Worm (Caenorhabditis elegans) whole organism, late embryonic: ENCODE data around the gene F54F2.14.

Experiments
- C38D4.7 ChIP-seq: fragments of 200-800 bp; sonication (Bioruptor generic); optimal IDR thresholded peaks from 2 replicates; lab custom pipeline; 2018; ENCODE audit warnings: mild to moderate bottlenecking, missing genetic modification characterization, moderate library complexity, missing compliant biosample characterization
- K02D7.2 ChIP-seq: sonication (generic microtip); optimal IDR thresholded peaks from 2 replicates; lab custom pipeline; 2017; ENCODE audit warnings: mild to moderate bottlenecking, missing genetic modification characterization, missing compliant biosample characterization
- K09A11.1 ChIP-seq: sonication (generic microtip); optimal IDR thresholded peaks from 2 replicates; lab custom pipeline; 2017; ENCODE audit warnings: antibody characterized with exemption, mild to moderate bottlenecking, missing genetic modification characterization, missing compliant biosample characterization; ENCODE audit not compliant: insufficient read depth
- T23F11.4 ChIP-seq: fragments of 200-800 bp; sonication (Bioruptor generic); optimal IDR thresholded peaks from 2 replicates; lab custom pipeline; 2018; ENCODE audit warnings: mild to moderate bottlenecking, missing genetic modification characterization, missing compliant biosample characterization
- ahr-1 ChIP-seq: sonication (generic microtip); optimal IDR thresholded peaks from 2 replicates; lab custom pipeline; 2016; ENCODE audit warnings: missing genetic modification characterization, missing compliant biosample characterization
- ama-1 ChIP-seq: fragments of 150-350 bp; optimal IDR thresholded peaks from 2 replicates; lab custom pipeline; 2014
- ceh-14 ChIP-seq: sonication (generic microtip); optimal IDR thresholded peaks from 2 replicates; lab custom pipeline; 2016; ENCODE audit warnings: missing genotype, missing genetic modification characterization, missing compliant biosample characterization
- ceh-18 ChIP-seq: sonication (generic microtip); optimal IDR thresholded peaks from 2 replicates; lab custom pipeline; 2016; ENCODE audit warnings: missing genetic modification characterization, missing compliant biosample characterization
- ceh-19 ChIP-seq: fragments of 200-800 bp; sonication (Bioruptor generic); optimal IDR thresholded peaks from 2 replicates; lab custom pipeline; 2018; ENCODE audit warnings: mild to moderate bottlenecking, missing genetic modification characterization, missing compliant biosample characterization
- ceh-22 ChIP-seq: sonication (generic microtip); optimal IDR thresholded peaks from 2 replicates; lab custom pipeline; 2017; ENCODE audit warnings: missing biosample characterization, missing genetic modification characterization
- ceh-24 ChIP-seq: sonication (generic microtip); optimal IDR thresholded peaks from 2 replicates; lab custom pipeline; 2016; ENCODE audit warnings: mild to moderate bottlenecking, missing genetic modification characterization, missing compliant biosample characterization
- ceh-30 ChIP-seq: fragments of 150-350 bp; optimal IDR thresholded peaks from 2 replicates; lab custom pipeline; 2014; ENCODE audit warnings: missing biosample characterization, missing genetic modification characterization
- ceh-34 ChIP-seq: sonication (generic microtip); optimal IDR thresholded peaks from 2 replicates; lab custom pipeline; 2016; ENCODE audit warnings: mild to moderate bottlenecking, missing genetic modification characterization, missing compliant biosample characterization
- ceh-48 ChIP-seq: sonication (generic microtip); optimal IDR thresholded peaks from 2 replicates; lab custom pipeline; 2016; ENCODE audit warnings: missing genetic modification characterization, inconsistent platforms, missing compliant biosample characterization
- ceh-6 ChIP-seq: fragments of 200-800 bp; sonication (Bioruptor generic); optimal IDR thresholded peaks from 2 replicates; lab custom pipeline; 2018; ENCODE audit warnings: mild to moderate bottlenecking, missing genetic modification characterization, missing compliant biosample characterization
- che-1 ChIP-seq: sonication (generic microtip); optimal IDR thresholded peaks from 2 replicates; lab custom pipeline; 2016; ENCODE audit warnings: mild to moderate bottlenecking, missing genetic modification characterization, missing compliant biosample characterization
- dmd-4 ChIP-seq: sonication (generic microtip); optimal IDR thresholded peaks from 2 replicates; lab custom pipeline; 2016; ENCODE audit warnings: borderline replicate concordance, missing genetic modification characterization, missing compliant biosample characterization
- dve-1 ChIP-seq: sonication (generic microtip); optimal IDR thresholded peaks from 2 replicates; lab custom pipeline; 2017; ENCODE audit warnings: antibody characterized with exemption, mild to moderate bottlenecking, missing genetic modification characterization, missing compliant biosample characterization
- elt-2 ChIP-seq: sonication (generic microtip); optimal IDR thresholded peaks from 2 replicates; lab custom pipeline; 2016; ENCODE audit warnings: missing genetic modification reagents, missing genetic modification characterization, missing compliant biosample characterization
- elt-4 ChIP-seq: sonication (generic microtip); optimal IDR thresholded peaks from 2 replicates; lab custom pipeline; 2016; ENCODE audit warnings: missing genetic modification characterization, missing compliant biosample characterization
- ets-4 ChIP-seq: sonication (generic microtip); optimal IDR thresholded peaks from 2 replicates; lab custom pipeline; 2016; ENCODE audit warnings: missing genetic modification characterization, missing compliant biosample characterization
- eyg-1 ChIP-seq: sonication (generic microtip); optimal IDR thresholded peaks from 2 replicates; lab custom pipeline; 2016; ENCODE audit warnings: missing genotype, missing genetic modification characterization, missing compliant biosample characterization
- fax-1 ChIP-seq: sonication (generic microtip); optimal IDR thresholded peaks from 2 replicates; lab custom pipeline; 2016; ENCODE audit warnings: missing genotype, missing genetic modification characterization, missing compliant biosample characterization
- fkh-6 ChIP-seq: sonication (generic microtip); optimal IDR thresholded peaks from 2 replicates; lab custom pipeline; 2016; ENCODE audit warnings: missing genetic modification characterization, missing compliant biosample characterization
- hlh-13 ChIP-seq: fragments of 200-800 bp; sonication (Bioruptor generic); optimal IDR thresholded peaks from 2 replicates; lab custom pipeline; 2018; ENCODE audit warnings: mild to moderate bottlenecking, missing genetic modification characterization, missing compliant biosample characterization
- hlh-15 ChIP-seq: sonication (generic microtip); optimal IDR thresholded peaks from 2 replicates; lab custom pipeline; 2016; ENCODE audit warnings: missing genetic modification characterization, missing compliant biosample characterization
- hlh-30 ChIP-seq: sonication (generic microtip); optimal IDR thresholded peaks from 2 replicates; lab custom pipeline; 2017; ENCODE audit warnings: antibody characterized with exemption, missing genetic modification characterization, missing compliant biosample characterization; ENCODE audit not compliant: insufficient read depth
- hlh-6 ChIP-seq: sonication (generic microtip); optimal IDR thresholded peaks from 2 replicates; lab custom pipeline; 2016; ENCODE audit warnings: missing genotype, missing genetic modification characterization, missing compliant biosample characterization
- lim-6 ChIP-seq: sonication (generic microtip); optimal IDR thresholded peaks from 2 replicates; lab custom pipeline; 2016; ENCODE audit warnings: missing genetic modification characterization, missing compliant biosample characterization
- lin-11 ChIP-seq: fragments of 200-800 bp; sonication (Bioruptor generic); optimal IDR thresholded peaks from 2 replicates; lab custom pipeline; 2018; ENCODE audit warnings: mild to moderate bottlenecking, missing genetic modification characterization, missing compliant biosample characterization
- mec-3 ChIP-seq: sonication (generic microtip); optimal IDR thresholded peaks from 2 replicates; lab custom pipeline; 2016; ENCODE audit warnings: borderline replicate concordance, missing genetic modification characterization, missing compliant biosample characterization
- nfya-1 ChIP-seq: sonication (generic microtip); optimal IDR thresholded peaks from 2 replicates; lab custom pipeline; 2017; ENCODE audit warnings: missing genetic modification characterization, mild to moderate bottlenecking, missing compliant biosample characterization, antibody characterized with exemption, moderate library complexity
- nhr-11 ChIP-seq: fragments of 150-350 bp; optimal IDR thresholded peaks from 2 replicates; lab custom pipeline; 2014; ENCODE audit warnings: missing biosample characterization, missing genetic modification characterization
- npax-4 ChIP-seq: sonication (generic microtip); optimal IDR thresholded peaks from 2 replicates; lab custom pipeline; 2016; ENCODE audit warnings: missing genetic modification characterization, missing compliant biosample characterization
- odd-2 ChIP-seq: sonication (generic microtip); optimal IDR thresholded peaks from 2 replicates; lab custom pipeline; 2017; ENCODE audit warnings: antibody characterized with exemption, mild to moderate bottlenecking, missing genetic modification characterization, missing compliant biosample characterization
- pha-2 ChIP-seq: sonication (generic microtip); optimal IDR thresholded peaks from 2 replicates; lab custom pipeline; 2017; ENCODE audit warnings: mild to moderate bottlenecking, missing genetic modification characterization, missing compliant biosample characterization
- pha-4 ChIP-seq: fragments of 150-350 bp; optimal IDR thresholded peaks from 2 replicates; lab custom pipeline; 2018; ENCODE audit warnings: missing biosample characterization, missing genetic modification reagents, missing genetic modification characterization
- pros-1 ChIP-seq: fragments of 150-350 bp; optimal IDR thresholded peaks from 2 replicates; lab custom pipeline; 2014; ENCODE audit warnings: missing biosample characterization, missing genetic modification reagents, missing genetic modification characterization
- sdc-2 ChIP-seq: sonication (generic microtip); optimal IDR thresholded peaks from 2 replicates; lab custom pipeline; 2016; ENCODE audit warnings: missing genotype, missing genetic modification characterization, missing compliant biosample characterization
- sox-4 ChIP-seq: sonication (generic microtip); optimal IDR thresholded peaks from 2 replicates; lab custom pipeline; 2017; ENCODE audit warnings: mild to moderate bottlenecking, missing genetic modification characterization, inconsistent platforms, missing compliant biosample characterization
- tbx-2 ChIP-seq: sonication (generic microtip); optimal IDR thresholded peaks from 2 replicates; lab custom pipeline; 2016; ENCODE audit warnings: missing genetic modification characterization, missing compliant biosample characterization
- tbx-7 ChIP-seq: sonication (generic microtip); optimal IDR thresholded peaks from 2 replicates; lab custom pipeline; 2016; ENCODE audit warnings: missing genotype, missing genetic modification characterization, missing compliant biosample characterization
- ttx-3 ChIP-seq: sonication (generic microtip); optimal IDR thresholded peaks from 2 replicates; lab custom pipeline; 2016; ENCODE audit warnings: missing genetic modification reagents, missing genetic modification characterization, missing compliant biosample characterization
- unc-3 ChIP-seq, 2 experiments: fragments of 200-800 bp in 1 of 2; sonication (Bioruptor generic) in 1 of 2; sonication (generic microtip) in 1 of 2; conservative IDR thresholded peaks in 1 of 2; optimal IDR thresholded peaks in 1 of 2; 2 replicates each; pipeline versions ENCODE4 v1.3.6 to Lab custom; 2016 to 2022; ENCODE audit warnings: missing compliant biosample characterization in 2 of 2, missing genetic modification characterization in 2 of 2, missing genetic modification reagents in 1 of 2
- unc-55 ChIP-seq: sonication (generic microtip); optimal IDR thresholded peaks from 2 replicates; lab custom pipeline; 2017; ENCODE audit warnings: missing biosample characterization, missing genetic modification reagents, missing genetic modification characterization
- unc-86 ChIP-seq: sonication (generic microtip); optimal IDR thresholded peaks from 2 replicates; lab custom pipeline; 2016; ENCODE audit warnings: missing genetic modification characterization, missing compliant biosample characterization
- ztf-16 ChIP-seq: sonication (generic microtip); optimal IDR thresholded peaks from 2 replicates; lab custom pipeline; 2017; ENCODE audit warnings: missing genetic modification characterization, missing compliant biosample characterization

F54F2.14 gene

ce11 chrIII:8801352-8801863, 10.1 kb downstream of the F54F2.14 start:
- TF ChIP-seq elt-4 (peak; percentile 53), tbx-2 (tag; lab: Kevin White, UChicago) (no peak), unc-3 (GFP tag; conservative IDR thresholded peaks at IDR 0.05; lab: Robert Waterston, UW) (no peak), unc-3 (tag; optimal IDR thresholded peaks at IDR 0.05; lab: Kevin White, UChicago) (no peak)

- peak; percentile 45 for TF ChIP-seq che-1
- TF ChIP-seq C38D4.7, result no peak
- TF ChIP-seq npax-4 (tag; lab: Kevin White, UChicago), result no peak
- no peak for TF ChIP-seq pha-4 (tag; lab: Kevin White, UChicago)
- peak; percentile 98 for TF ChIP-seq nfya-1 (tag; lab: Kevin White, UChicago)
- TF ChIP-seq ceh-34, result peak; percentile 92
- no peak for TF ChIP-seq T23F11.4 (GFP tag; lab: Kevin White, UChicago)
- TF ChIP-seq ceh-24 (tag; lab: Kevin White, UChicago), result no peak
- peak; percentile 29 for TF ChIP-seq unc-86 (tag; lab: Kevin White, UChicago)
- peak; percentile 99 for TF ChIP-seq ceh-18 (tag; lab: Kevin White, UChicago)
- TF ChIP-seq lin-11 (tag; lab: Kevin White, UChicago), result no peak
- peak; percentile 63 for TF ChIP-seq pha-2
- no peak for TF ChIP-seq K02D7.2 (tag; lab: Kevin White, UChicago)
- TF ChIP-seq pros-1, result peak; percentile 100
- TF ChIP-seq ceh-48 (tag; lab: Kevin White, UChicago), result no peak
- no peak for TF ChIP-seq odd-2
- TF ChIP-seq elt-4, result no peak
- no peak for TF ChIP-seq ceh-6 (GFP tag; lab: Kevin White, UChicago)
- peak; percentile 81 for TF ChIP-seq K09A11.1
- no peak for TF ChIP-seq hlh-15 (tag; lab: Kevin White, UChicago)
- TF ChIP-seq ahr-1 (tag; lab: Kevin White, UChicago), result no peak
- TF ChIP-seq unc-3 (GFP tag; conservative IDR thresholded peaks at IDR 0.05; lab: Robert Waterston, UW), result no peak
- TF ChIP-seq unc-3 (tag; optimal IDR thresholded peaks at IDR 0.05; lab: Kevin White, UChicago), result no peak
- TF ChIP-seq ceh-14 (tag; lab: Kevin White, UChicago), result peak; percentile 72
- TF ChIP-seq eyg-1, result peak; percentile 32
- peak; percentile 68 for TF ChIP-seq lim-6
- peak; percentile 8 for TF ChIP-seq ztf-16
- TF ChIP-seq ceh-30, result peak; percentile 93
- peak; percentile 32 for TF ChIP-seq ceh-22 (tag; lab: Kevin White, UChicago)
- TF ChIP-seq hlh-30 (tag; lab: Kevin White, UChicago), result peak; percentile 93
- TF ChIP-seq nhr-11 (tag; lab: Kevin White, UChicago), result no peak
- TF ChIP-seq sdc-2 (tag; lab: Kevin White, UChicago), result peak; percentile 67
- no peak for TF ChIP-seq mec-3 (tag; lab: Kevin White, UChicago)
- no peak for TF ChIP-seq ttx-3 (tag; lab: Kevin White, UChicago)
- no peak for TF ChIP-seq sox-4 (tag; lab: Kevin White, UChicago)
- TF ChIP-seq fax-1, result peak; percentile 26
- TF ChIP-seq hlh-6 (tag; lab: Kevin White, UChicago), result peak; percentile 64
- peak; percentile 85 for TF ChIP-seq ets-4 (tag; lab: Kevin White, UChicago)
- peak; percentile 56 for TF ChIP-seq elt-2
- TF ChIP-seq dmd-4 (tag; lab: Kevin White, UChicago), result peak; percentile 64
- TF ChIP-seq tbx-7, result peak; percentile 16
- TF ChIP-seq hlh-13, result no peak
- peak; percentile 99 for TF ChIP-seq unc-55 (GFP tag; lab: Kevin White, UChicago)
- no peak for TF ChIP-seq fkh-6 (tag; lab: Kevin White, UChicago)
- no peak for TF ChIP-seq ceh-19
- TF ChIP-seq tbx-2 (tag; lab: Kevin White, UChicago), result peak; percentile 96
- TF ChIP-seq ama-1 (lab: Kevin White, UChicago), result peak; percentile 91
- TF ChIP-seq dve-1 (tag; lab: Kevin White, UChicago), result peak; percentile 98
Observed at ce11 chrIII:8801864-8802818, 10.8 kb downstream of the F54F2.14 start.
